Fruit fly (Drosophila melanogaster): ENCODE data around the gene CG13305.

The CG13305 gene

dm6 chr3L:8600752-8601433 lies 45.7 kb downstream of the CG13305 start, which contains the start of the genes Nelf-E and RpL14 (continued):
- TF ChIP-seq CG4707 (GFP tag; optimal IDR thresholded peaks at IDR 0.05): peak; percentile 95
- TF ChIP-seq fu2 (GFP tag; optimal IDR thresholded peaks at IDR 0.05): peak; percentile 95
- TF ChIP-seq Xbp1 (GFP tag; optimal IDR thresholded peaks at IDR 0.05): peak; percentile 93
- TF ChIP-seq psq (GFP tag; optimal IDR thresholded peaks at IDR 0.05): peak; percentile 81
- TF ChIP-seq Bteb2 (GFP tag; optimal IDR thresholded peaks at IDR 0.05): peak; percentile 96
- TF ChIP-seq CG6654 (GFP tag; optimal IDR thresholded peaks at IDR 0.05): peak; percentile 79
- TF ChIP-seq cas (GFP tag; IDR thresholded peaks at IDR 0.05): peak; percentile 91
- peak; percentile 99 for TF ChIP-seq CG7987 (GFP tag; optimal IDR thresholded peaks at IDR 0.05)
- TF ChIP-seq CG3163 (GFP tag; optimal IDR thresholded peaks at IDR 0.05): peak; percentile 91
- TF ChIP-seq Side (GFP tag; optimal IDR thresholded peaks at IDR 0.05): peak; percentile 97
- TF ChIP-seq CG11093 (GFP tag; IDR thresholded peaks at IDR 0.05): peak; percentile 33; the same call in 1 of the 3 replicates
- peak; percentile 90 for TF ChIP-seq CG17802 (tag; optimal IDR thresholded peaks at IDR 0.05)
- peak; percentile 96 for TF ChIP-seq her (GFP tag; optimal IDR thresholded peaks at IDR 0.05)
- peak; percentile 79 for TF ChIP-seq fd96Cb (tag; optimal IDR thresholded peaks at IDR 0.05)
- peak; percentile 87 for TF ChIP-seq CG18476 (GFP tag; optimal IDR thresholded peaks at IDR 0.05)
- TF ChIP-seq peb (GFP tag; IDR thresholded peaks at IDR 0.05): peak; percentile 76; the same call in 1 of the 2 replicates
- TF ChIP-seq phol (tag; optimal IDR thresholded peaks at IDR 0.05): peak; percentile 100
- peak; percentile 85 for TF ChIP-seq dimm (GFP tag; IDR thresholded peaks at IDR 0.05)
- peak; percentile 81 for TF ChIP-seq CG2889 (GFP tag; IDR thresholded peaks at IDR 0.05)
- no peak for TF ChIP-seq CG8478 (optimal IDR thresholded peaks at IDR 0.05)
- TF ChIP-seq CG3838 (GFP tag; optimal IDR thresholded peaks at IDR 0.05): peak; percentile 86
- TF ChIP-seq CG1792 (GFP tag; optimal IDR thresholded peaks at IDR 0.05): peak; percentile 96
- peak; percentile 95 for TF ChIP-seq PHDP (tag; optimal IDR thresholded peaks at IDR 0.05)
- peak; percentile 91 for TF ChIP-seq TFAM (GFP tag; optimal IDR thresholded peaks at IDR 0.05)
- peak; percentile 97 for TF ChIP-seq shn (GFP tag; optimal IDR thresholded peaks at IDR 0.05)
- peak; percentile 94 for TF ChIP-seq CG6854 (GFP tag; optimal IDR thresholded peaks at IDR 0.05)
- TF ChIP-seq CG12236 (GFP tag; optimal IDR thresholded peaks at IDR 0.05): peak; percentile 90
- TF ChIP-seq danr (GFP tag; IDR thresholded peaks at IDR 0.05): peak; percentile 69
- peak; percentile 98 for TF ChIP-seq CG17912 (GFP tag; optimal IDR thresholded peaks at IDR 0.05)
- TF ChIP-seq CG2202 (tag; optimal IDR thresholded peaks at IDR 0.05): peak; percentile 93
- peak; percentile 94 for TF ChIP-seq zfh2 (GFP tag; optimal IDR thresholded peaks at IDR 0.05)
- peak; percentile 66 for TF ChIP-seq crol (GFP tag; IDR thresholded peaks at IDR 0.05)
- peak; percentile 95 for TF ChIP-seq trem (tag; optimal IDR thresholded peaks at IDR 0.05)
- TF ChIP-seq Antp (GFP tag; optimal IDR thresholded peaks at IDR 0.05): peak; percentile 94
- peak; percentile 97 for TF ChIP-seq CG11456 (GFP tag; IDR thresholded peaks at IDR 0.05)
- TF ChIP-seq CG6683 (GFP tag; optimal IDR thresholded peaks at IDR 0.05): peak; percentile 95
- TF ChIP-seq Gsc (GFP tag; IDR thresholded peaks at IDR 0.05): no peak
- peak; percentile 70 for TF ChIP-seq CG10565 (GFP tag; optimal IDR thresholded peaks at IDR 0.05)
- peak; percentile 94 for TF ChIP-seq da (GFP tag; optimal IDR thresholded peaks at IDR 0.05)
- peak; percentile 80 for TF ChIP-seq Sox102F (GFP tag; optimal IDR thresholded peaks at IDR 0.05)
- peak; percentile 66; the same call in 1 of the 2 replicates for TF ChIP-seq GATAe (GFP tag; conservative IDR thresholded peaks at IDR 0.05)
- TF ChIP-seq Sin3A (optimal IDR thresholded peaks at IDR 0.05): peak; percentile 55
- peak; percentile 94 for TF ChIP-seq CG6175 (GFP tag; IDR thresholded peaks at IDR 0.05)
- peak; percentile 89 for TF ChIP-seq CG11504 (tag; optimal IDR thresholded peaks at IDR 0.05)
- TF ChIP-seq emc (GFP tag; optimal IDR thresholded peaks at IDR 0.05): peak; percentile 95
- TF ChIP-seq gt (GFP tag; IDR thresholded peaks at IDR 0.05): peak; percentile 74
- peak; percentile 96 for TF ChIP-seq vvl (GFP tag; IDR thresholded peaks at IDR 0.05)
- TF ChIP-seq sima (GFP tag; optimal IDR thresholded peaks at IDR 0.05): peak; percentile 87
- peak; percentile 84 for TF ChIP-seq ham (GFP tag; IDR thresholded peaks at IDR 0.05)
- TF ChIP-seq E2f1 (GFP tag; IDR thresholded peaks at IDR 0.05): peak; percentile 85
- peak; percentile 90 for TF ChIP-seq tx (GFP tag; optimal IDR thresholded peaks at IDR 0.05)
- TF ChIP-seq CG14441 (GFP tag; IDR thresholded peaks at IDR 0.05): peak; percentile 87
